Fruit fly (Drosophila melanogaster) whole organism, embryonic: ENCODE results near the gene beat-Vc.

Source experiments
- CG11085 ChIP-seq: fragments of 200-800 bp; sonication (Bioruptor generic); IDR thresholded peaks from 2 replicates; pipeline ENCODE4 v1.3.6; 2022; ENCODE audit warnings: missing biosample characterization, missing genetic modification characterization
- CG11456 ChIP-seq: fragments of 200-800 bp; sonication (Bioruptor generic); IDR thresholded peaks from 3 replicates; pipeline ENCODE4 v1.3.6; 2022; ENCODE audit warnings: missing biosample characterization, missing genetic modification characterization
- CG13123 ChIP-seq: fragments of 200-800 bp; sonication (Bioruptor generic); optimal IDR thresholded peaks from 2 replicates; lab custom pipeline; 2016; ENCODE audit warnings: missing biosample characterization, missing genetic modification characterization
- CG1529 ChIP-seq: fragments of 200-800 bp; sonication (Bioruptor generic); optimal IDR thresholded peaks from 3 replicates; lab custom pipeline; 2018; ENCODE audit warnings: missing biosample characterization, missing genetic modification characterization
- CG18619 ChIP-seq: fragments of 200-800 bp; sonication (Bioruptor generic); optimal IDR thresholded peaks from 3 replicates; lab custom pipeline; 2017; ENCODE audit warnings: missing biosample characterization, mild to moderate bottlenecking, missing genetic modification characterization
- CG30020 ChIP-seq: fragments of 200-800 bp; optimal IDR thresholded peaks from 2 replicates; lab custom pipeline; 2019; ENCODE audit warnings: missing biosample characterization, mild to moderate bottlenecking, missing genetic modification characterization, moderate library complexity
- CG34376 ChIP-seq: fragments of 200-800 bp; sonication (Bioruptor generic); optimal IDR thresholded peaks from 2 replicates; lab custom pipeline; 2018; ENCODE audit warnings: missing biosample characterization, mild to moderate bottlenecking, missing genetic modification characterization
- CG34422 ChIP-seq: fragments of 200-800 bp; sonication (Bioruptor generic); IDR thresholded peaks from 3 replicates; pipeline ENCODE4 v1.3.6; 2022; ENCODE audit warnings: missing biosample characterization, missing genetic modification characterization
- CG3838 ChIP-seq: fragments of 200-800 bp; sonication (Bioruptor generic); optimal IDR thresholded peaks from 3 replicates; lab custom pipeline; 2016; ENCODE audit warnings: missing biosample characterization, missing genetic modification characterization
- CG4328 ChIP-seq: fragments of 200-800 bp; sonication (Bioruptor generic); optimal IDR thresholded peaks from 3 replicates; lab custom pipeline; 2017; ENCODE audit warnings: missing biosample characterization, missing genetic modification reagents, missing genetic modification characterization
- CG4424 ChIP-seq: fragments of 200-800 bp; sonication (Bioruptor generic); optimal IDR thresholded peaks from 3 replicates; lab custom pipeline; 2016; ENCODE audit warnings: missing biosample characterization, missing genetic modification characterization
- CG4707 ChIP-seq: fragments of 200-800 bp; sonication (Bioruptor generic); optimal IDR thresholded peaks from 2 replicates; lab custom pipeline; 2018; ENCODE audit warnings: missing biosample characterization, mild to moderate bottlenecking, missing genetic modification characterization, moderate library complexity
- CG4730 ChIP-seq: fragments of 200-800 bp; sonication (Bioruptor generic); IDR thresholded peaks from 2 replicates; pipeline ENCODE4 v1.3.6; 2022; ENCODE audit warnings: missing biosample characterization, missing genetic modification characterization
- CG4820 ChIP-seq: fragments of 200-800 bp; sonication (Bioruptor generic); optimal IDR thresholded peaks from 3 replicates; lab custom pipeline; 2016; ENCODE audit warnings: missing biosample characterization, missing genetic modification characterization
- CG5180 ChIP-seq: fragments of 200-800 bp; sonication (Bioruptor generic); optimal IDR thresholded peaks from 3 replicates; lab custom pipeline; 2017; ENCODE audit warnings: missing biosample characterization, missing genetic modification characterization, mild to moderate bottlenecking, moderate library complexity, missing genetic modification reagents
- CG7372 ChIP-seq: fragments of 200-800 bp; sonication (Bioruptor generic); IDR thresholded peaks from 2 replicates; pipeline ENCODE4 v1.3.6; 2022; ENCODE audit warnings: missing biosample characterization, missing genetic modification characterization
- CG8924 ChIP-seq: fragments of 200-800 bp; optimal IDR thresholded peaks from 3 replicates; lab custom pipeline; 2019; ENCODE audit warnings: missing biosample characterization, mild to moderate bottlenecking, missing genetic modification characterization, moderate library complexity
- CG9609 ChIP-seq: fragments of 200-800 bp; sonication (Bioruptor generic); optimal IDR thresholded peaks from 3 replicates; lab custom pipeline; 2016; ENCODE audit warnings: missing biosample characterization, missing genetic modification characterization
- CoRest ChIP-seq: fragments of 200-800 bp; sonication (Bioruptor generic); optimal IDR thresholded peaks from 3 replicates; lab custom pipeline; 2018; ENCODE audit warnings: missing biosample characterization, mild to moderate bottlenecking, missing genetic modification characterization, moderate library complexity
- Doc3 ChIP-seq: fragments of 200-800 bp; sonication (Bioruptor generic); IDR thresholded peaks from 3 replicates; pipeline ENCODE4 v1.3.6; 2022; ENCODE audit warnings: missing biosample characterization, missing genetic modification characterization; ENCODE audit not compliant: partially characterized antibody
- Elba2 ChIP-seq: fragments of 200-800 bp; sonication (Bioruptor generic); optimal IDR thresholded peaks from 3 replicates; lab custom pipeline; 2016; ENCODE audit warnings: missing biosample characterization, missing genetic modification characterization
- GATAe ChIP-seq: fragments of 200-800 bp; sonication (Bioruptor generic); conservative IDR thresholded peaks from 2 replicates; pipeline ENCODE4 v1.3.6; 2022; ENCODE audit warnings: missing biosample characterization, missing genetic modification characterization
- Gug ChIP-seq: fragments of 200-800 bp; sonication (Bioruptor generic); IDR thresholded peaks from 4 replicates; pipeline ENCODE4 v1.3.6; 2022; ENCODE audit warnings: missing biosample characterization, missing genetic modification characterization
- HHEX ChIP-seq: fragments of 200-800 bp; sonication (Bioruptor generic); optimal IDR thresholded peaks from 3 replicates; lab custom pipeline; 2017; ENCODE audit warnings: missing biosample characterization, mild to moderate bottlenecking, missing genetic modification characterization, missing genetic modification reagents
- Lhr ChIP-seq: fragments of 200-800 bp; sonication (Bioruptor generic); optimal IDR thresholded peaks from 3 replicates; lab custom pipeline; 2017; ENCODE audit warnings: mild to moderate bottlenecking, missing biosample characterization, missing genetic modification reagents, missing genetic modification characterization
- Meics ChIP-seq: fragments of 200-800 bp; sonication (Bioruptor generic); optimal IDR thresholded peaks from 2 replicates; lab custom pipeline; 2017; ENCODE audit warnings: missing biosample characterization, mild to moderate bottlenecking, missing genetic modification characterization
- Ptx1 ChIP-seq: fragments of 200-800 bp; sonication (Bioruptor generic); IDR thresholded peaks from 2 replicates; pipeline ENCODE4 v1.3.6; 2022; ENCODE audit warnings: missing biosample characterization, missing genetic modification characterization
- Rfx ChIP-seq: fragments of 200-800 bp; sonication (Bioruptor generic); IDR thresholded peaks from 2 replicates; pipeline ENCODE4 v1.3.6; 2022; ENCODE audit warnings: missing biosample characterization, missing genetic modification characterization
- Spps ChIP-seq: fragments of 200-800 bp; sonication (Bioruptor generic); optimal IDR thresholded peaks from 2 replicates; lab custom pipeline; 2018; ENCODE audit warnings: missing biosample characterization, mild to moderate bottlenecking, missing genetic modification characterization
- Sry-β ChIP-seq: fragments of 200-800 bp; sonication (Bioruptor generic); optimal IDR thresholded peaks from 2 replicates; lab custom pipeline; 2018; ENCODE audit warnings: missing biosample characterization, mild to moderate bottlenecking, missing genetic modification characterization, moderate library complexity
- Ssrp ChIP-seq: fragments of 200-800 bp; sonication (Bioruptor generic); optimal IDR thresholded peaks from 2 replicates; lab custom pipeline; 2018; ENCODE audit warnings: missing biosample characterization, mild to moderate bottlenecking, missing genetic modification characterization, moderate library complexity
- az2 ChIP-seq: fragments of 200-800 bp; sonication (Bioruptor generic); optimal IDR thresholded peaks from 3 replicates; lab custom pipeline; 2016; ENCODE audit warnings: missing biosample characterization, missing genetic modification characterization
- fd64A ChIP-seq: fragments of 200-800 bp; sonication (Bioruptor generic); optimal IDR thresholded peaks from 3 replicates; lab custom pipeline; 2018; ENCODE audit warnings: missing biosample characterization, mild to moderate bottlenecking, missing genetic modification characterization
- fu2 ChIP-seq: fragments of 200-800 bp; sonication (Bioruptor generic); optimal IDR thresholded peaks from 2 replicates; lab custom pipeline; 2016; ENCODE audit warnings: missing biosample characterization, missing genetic modification characterization
- gem ChIP-seq: fragments of 200-800 bp; sonication (Bioruptor generic); optimal IDR thresholded peaks from 2 replicates; lab custom pipeline; 2019; ENCODE audit warnings: missing biosample characterization, mild to moderate bottlenecking, missing genetic modification characterization, moderate library complexity
- hbn ChIP-seq: fragments of 200-800 bp; sonication (Bioruptor generic); IDR thresholded peaks from 2 replicates; pipeline ENCODE4 v1.3.6; 2022; ENCODE audit warnings: missing biosample characterization, missing genetic modification characterization; ENCODE audit not compliant: partially characterized antibody
- jigr1 ChIP-seq: fragments of 200-800 bp; sonication (Bioruptor generic); IDR thresholded peaks from 3 replicates; pipeline ENCODE4 v1.3.6; 2022; ENCODE audit warnings: missing biosample characterization, missing genetic modification characterization
- maf-S ChIP-seq: fragments of 200-800 bp; sonication (Bioruptor generic); optimal IDR thresholded peaks from 2 replicates; lab custom pipeline; 2016; ENCODE audit warnings: missing biosample characterization, missing genetic modification characterization
- nerfin-1 ChIP-seq: fragments of 200-800 bp; sonication (Bioruptor generic); optimal IDR thresholded peaks from 3 replicates; lab custom pipeline; 2019; ENCODE audit warnings: missing biosample characterization, mild to moderate bottlenecking, missing genetic modification characterization, moderate library complexity
- nerfin-2 ChIP-seq: fragments of 200-800 bp; sonication (Bioruptor generic); IDR thresholded peaks from 2 replicates; pipeline ENCODE4 v1.3.6; 2022; ENCODE audit warnings: missing biosample characterization, missing genetic modification characterization; ENCODE audit not compliant: partially characterized antibody
- otp ChIP-seq: fragments of 200-800 bp; sonication (Bioruptor generic); IDR thresholded peaks from 3 replicates; pipeline ENCODE4, ENCODE4 v1.3.6; 2022; ENCODE audit warnings: missing biosample characterization, missing genetic modification characterization
- pita ChIP-seq: fragments of 200-800 bp; sonication (Bioruptor generic); optimal IDR thresholded peaks from 2 replicates; lab custom pipeline; 2017; ENCODE audit warnings: missing biosample characterization, mild to moderate bottlenecking, missing genetic modification characterization
- ranshi ChIP-seq: fragments of 200-800 bp; sonication (Bioruptor generic); IDR thresholded peaks from 2 replicates; pipeline ENCODE4 v1.3.6; 2022; ENCODE audit warnings: missing biosample characterization, missing genetic modification characterization
- scrt ChIP-seq: fragments of 200-800 bp; sonication (Bioruptor generic); optimal IDR thresholded peaks from 2 replicates; lab custom pipeline; 2018; ENCODE audit warnings: missing biosample characterization, mild to moderate bottlenecking, missing genetic modification characterization, moderate library complexity
- slp2 ChIP-seq: fragments of 200-800 bp; sonication (Bioruptor generic); optimal IDR thresholded peaks from 2 replicates; lab custom pipeline; 2016; ENCODE audit warnings: missing biosample characterization, missing genetic modification characterization
- toy ChIP-seq: fragments of 200-800 bp; sonication (Bioruptor generic); IDR thresholded peaks from 2 replicates; pipeline ENCODE4 v1.3.6; 2022; ENCODE audit warnings: missing biosample characterization, missing genetic modification characterization
- vvl ChIP-seq: fragments of 200-800 bp; sonication (Bioruptor generic); IDR thresholded peaks from 2 replicates; pipeline ENCODE4 v1.3.6; 2022; ENCODE audit warnings: missing biosample characterization, missing genetic modification characterization
- wek ChIP-seq: fragments of 200-800 bp; sonication (Bioruptor generic); optimal IDR thresholded peaks from 3 replicates; lab custom pipeline; 2018; ENCODE audit warnings: missing biosample characterization, mild to moderate bottlenecking, missing genetic modification characterization, moderate library complexity

beat-Vc gene

dm6 chr3R:12717588-12718535 lies 65.2 kb downstream of the beat-Vc start (continued):
- TF ChIP-seq gem (tag; lab: Kevin White, UChicago) (peak; percentile 68), CG4424 (GFP tag; lab: Kevin White, UChicago) (peak; percentile 57), CG4328 (peak; percentile 14), CG11456 (GFP tag; lab: Robert Waterston, UW) (peak; percentile 64; the same call in 2 of the 3 replicates), maf-S (GFP tag; lab: Kevin White, UChicago) (peak; percentile 42), CG9609 (no peak), Spps (tag; lab: Kevin White, UChicago) (no peak), CG4707 (no peak), slp2 (GFP tag; lab: Kevin White, UChicago) (no peak), Rfx (GFP tag; lab: Robert Waterston, UW) (peak; percentile 75), jigr1 (no peak), fu2 (GFP tag; lab: Kevin White, UChicago) (peak; percentile 60), toy (GFP tag; lab: Robert Waterston, UW) (no peak), CG11085 (GFP tag; lab: Robert Waterston, UW) (peak; percentile 53; the same call in 1 of the 2 replicates), HHEX (GFP tag; lab: Kevin White, UChicago) (peak; percentile 26), scrt (GFP tag; lab: Kevin White, UChicago) (peak; percentile 41), Gug (GFP tag; lab: Robert Waterston, UW) (peak; percentile 29; the same call in 2 of the 4 replicates), CG5180 (GFP tag; lab: Kevin White, UChicago) (peak; percentile 6), ranshi (GFP tag; lab: Robert Waterston, UW) (peak; percentile 66), CG4730 (peak; percentile 43; the same call in 1 of the 2 replicates), CG3838 (GFP tag; lab: Kevin White, UChicago) (no peak), CG30020 (tag; lab: Kevin White, UChicago) (no peak), hbn (no peak), nerfin-1 (tag; lab: Kevin White, UChicago) (no peak), otp (0 out of 3 replicates have a peak, but pooled peaks have one; percentile 18), CG4820 (GFP tag; lab: Kevin White, UChicago) (peak; percentile 2), CG8924 (tag; lab: Kevin White, UChicago) (no peak), CG1529 (GFP tag; lab: Kevin White, UChicago) (peak; percentile 13), CG13123 (GFP tag; lab: Kevin White, UChicago) (no peak), CG34422 (GFP tag; lab: Robert Waterston, UW) (peak; percentile 37; the same call in 1 of the 3 replicates), CG7372 (GFP tag; lab: Robert Waterston, UW) (peak; percentile 26; the same call in 1 of the 2 replicates), az2 (peak; percentile 20), CG18619 (peak; percentile 42), fd64A (peak; percentile 7), Lhr (GFP tag; lab: Kevin White, UChicago) (no peak), CG34376 (GFP tag; lab: Kevin White, UChicago) (peak; percentile 64), GATAe (GFP tag; lab: Robert Waterston, UW) (no peak), vvl (peak; percentile 74), CoRest (tag; lab: Kevin White, UChicago) (peak; percentile 49), Meics (GFP tag; lab: Kevin White, UChicago) (peak; percentile 61), Elba2 (GFP tag; lab: Kevin White, UChicago) (no peak), Ptx1 (GFP tag; lab: Robert Waterston, UW) (peak; percentile 72; the same call in 1 of the 2 replicates), Doc3 (GFP tag; lab: Robert Waterston, UW) (no peak), pita (GFP tag; lab: Kevin White, UChicago) (no peak), nerfin-2 (GFP tag; lab: Robert Waterston, UW) (no peak), Sry-β (GFP tag; lab: Kevin White, UChicago) (no peak), wek (GFP tag; lab: Kevin White, UChicago) (peak; percentile 22), Ssrp (tag; lab: Kevin White, UChicago) (no peak)
